Worm (Caenorhabditis elegans) whole organism, midembryonic: ENCODE data around the gene tag-10.

Experiments
- T22C8.4 ChIP-seq: fragments of 200-800 bp; sonication (Bioruptor generic); IDR thresholded peaks from 2 replicates; pipeline ENCODE4 v1.3.6; 2022; ENCODE audit warnings: missing genetic modification characterization, missing compliant biosample characterization
- cog-1 ChIP-seq: sonication (generic microtip); optimal IDR thresholded peaks from 2 replicates; lab custom pipeline; 2016; ENCODE audit warnings: missing genetic modification characterization, missing compliant biosample characterization
- flt-1 ChIP-seq: fragments of 200-800 bp; sonication (Bioruptor generic); IDR thresholded peaks from 2 replicates; pipeline ENCODE4 v1.3.6; 2022; ENCODE audit warnings: missing genetic modification characterization, missing compliant biosample characterization
- med-1 ChIP-seq: sonication (generic microtip); optimal IDR thresholded peaks from 2 replicates; lab custom pipeline; 2017; ENCODE audit warnings: missing genetic modification characterization, mild to moderate bottlenecking, missing compliant biosample characterization, antibody characterized with exemption, missing genetic modification reagents; ENCODE audit not compliant: insufficient read depth
- ref-1 ChIP-seq: fragments of 200-800 bp; sonication (Bioruptor generic); conservative IDR thresholded peaks from 2 replicates; pipeline ENCODE4 v1.3.6; 2022; ENCODE audit warnings: missing genetic modification reagents, missing genetic modification characterization, missing compliant biosample characterization
- ztf-23 ChIP-seq: fragments of 200-800 bp; sonication (Bioruptor generic); IDR thresholded peaks from 2 replicates; pipeline ENCODE4 v1.3.6; 2022; ENCODE audit warnings: missing genetic modification reagents, missing genetic modification characterization, missing compliant biosample characterization
- ztf-29 ChIP-seq: fragments of 200-800 bp; sonication (Bioruptor generic); IDR thresholded peaks from 2 replicates; pipeline ENCODE4 v1.3.6; 2022; ENCODE audit warnings: missing genetic modification reagents, missing genetic modification characterization, missing compliant biosample characterization

ce11 chrII:13632238-13632637 lies at the start of gene tag-10:
- no peak for TF ChIP-seq flt-1 (GFP tag; lab: Robert Waterston, UW)
- no peak for TF ChIP-seq med-1
- no peak for TF ChIP-seq ztf-23 (GFP tag; lab: Robert Waterston, UW)
- no peak for TF ChIP-seq ref-1 (GFP tag; lab: Robert Waterston, UW)
- no peak for TF ChIP-seq T22C8.4 (GFP tag; lab: Robert Waterston, UW)
- TF ChIP-seq ztf-29 = no peak
- no peak for TF ChIP-seq cog-1 (tag; lab: Kevin White, UChicago)
